Worm (Caenorhabditis elegans) whole organism, L3 larva: ENCODE measurements around the gene Y22D7AL.4.

Experiments used
- R02D3.7 ChIP-seq: fragments of 150-350 bp; optimal IDR thresholded peaks from 2 replicates; lab custom pipeline; 2014; ENCODE audit warnings: missing biosample characterization, missing genetic modification characterization
- ZK546.5 ChIP-seq: sonication (generic microtip); optimal IDR thresholded peaks from 2 replicates; lab custom pipeline; 2017; ENCODE audit warnings: missing biosample characterization, missing genetic modification characterization
- aly-2 ChIP-seq: fragments of 150-350 bp; optimal IDR thresholded peaks from 2 replicates; lab custom pipeline; 2014; ENCODE audit warnings: missing biosample characterization, missing genetic modification characterization
- ceh-16 ChIP-seq: sonication (generic microtip); optimal IDR thresholded peaks from 2 replicates; lab custom pipeline; 2017; ENCODE audit warnings: missing biosample characterization, missing genetic modification characterization
- ceh-28 ChIP-seq: fragments of 150-350 bp; optimal IDR thresholded peaks from 2 replicates; lab custom pipeline; 2014; ENCODE audit warnings: missing biosample characterization, missing genetic modification reagents, missing genetic modification characterization
- ceh-82 ChIP-seq: fragments of 150-350 bp; optimal IDR thresholded peaks from 2 replicates; lab custom pipeline; 2014; ENCODE audit warnings: missing biosample characterization, missing genetic modification characterization
- ceh-9 ChIP-seq: sonication (generic microtip); optimal IDR thresholded peaks from 2 replicates; lab custom pipeline; 2018; ENCODE audit warnings: missing biosample characterization, missing genetic modification characterization
- daf-12 ChIP-seq: fragments of 150-350 bp; optimal IDR thresholded peaks from 2 replicates; lab custom pipeline; 2014; ENCODE audit warnings: missing biosample characterization, missing genetic modification reagents, missing genetic modification characterization
- egl-27 ChIP-seq: sonication (generic microtip); optimal IDR thresholded peaks from 4 replicates; lab custom pipeline; 2017; ENCODE audit warnings: missing biosample characterization, missing genetic modification reagents, missing genetic modification characterization
- egl-5 ChIP-seq: fragments of 150-350 bp; optimal IDR thresholded peaks from 2 replicates; lab custom pipeline; 2017; ENCODE audit warnings: missing biosample characterization, missing genetic modification reagents, missing genetic modification characterization, inconsistent platforms
- elt-2 ChIP-seq: sonication (generic microtip); optimal IDR thresholded peaks from 2 replicates; lab custom pipeline; 2016; ENCODE audit warnings: missing genetic modification reagents, mild to moderate bottlenecking, missing genetic modification characterization, missing compliant biosample characterization
- eor-1 ChIP-seq, 2 experiments: fragments of 150-350 bp; optimal IDR thresholded peaks; 2 replicates each; lab custom pipeline; 2014 to 2018; ENCODE audit warnings: missing biosample characterization in 2 of 2, missing genetic modification characterization in 2 of 2
- fkh-10 ChIP-seq: sonication (generic microtip); optimal IDR thresholded peaks from 2 replicates; lab custom pipeline; 2017; ENCODE audit warnings: missing biosample characterization, missing genetic modification reagents, missing genetic modification characterization
- fkh-2 ChIP-seq: fragments of 150-350 bp; optimal IDR thresholded peaks from 2 replicates; lab custom pipeline; 2014; ENCODE audit warnings: missing biosample characterization, missing genetic modification reagents, missing genetic modification characterization
- fos-1 ChIP-seq: fragments of 150-350 bp; optimal IDR thresholded peaks from 2 replicates; lab custom pipeline; 2014; ENCODE audit warnings: missing biosample characterization, missing genetic modification characterization
- hmg-11 ChIP-seq: sonication (generic microtip); optimal IDR thresholded peaks from 2 replicates; lab custom pipeline; 2016; ENCODE audit warnings: missing genetic modification characterization, missing compliant biosample characterization
- lin-15B ChIP-seq: fragments of 150-350 bp; optimal IDR thresholded peaks from 2 replicates; lab custom pipeline; 2014; ENCODE audit warnings: missing biosample characterization, missing genetic modification characterization
- lin-39 ChIP-seq: fragments of 150-350 bp; optimal IDR thresholded peaks from 2 replicates; lab custom pipeline; 2018; ENCODE audit warnings: missing biosample characterization, missing genetic modification reagents, missing genetic modification characterization
- nfya-1 ChIP-seq: sonication (generic microtip); optimal IDR thresholded peaks from 2 replicates; lab custom pipeline; 2017; ENCODE audit warnings: missing genetic modification characterization, mild to moderate bottlenecking, missing compliant biosample characterization, antibody characterized with exemption, moderate library complexity; ENCODE audit not compliant: insufficient read depth
- nhr-11 ChIP-seq: fragments of 150-350 bp; optimal IDR thresholded peaks from 2 replicates; lab custom pipeline; 2014; ENCODE audit warnings: missing biosample characterization, missing genetic modification characterization
- nhr-12 ChIP-seq: fragments of 150-350 bp; optimal IDR thresholded peaks from 2 replicates; lab custom pipeline; 2014; ENCODE audit warnings: missing biosample characterization, missing genetic modification characterization
- nhr-23 ChIP-seq: fragments of 150-350 bp; optimal IDR thresholded peaks from 2 replicates; lab custom pipeline; 2014; ENCODE audit warnings: missing biosample characterization, missing genetic modification reagents, missing genetic modification characterization
- nhr-237 ChIP-seq: fragments of 150-350 bp; optimal IDR thresholded peaks from 2 replicates; lab custom pipeline; 2014; ENCODE audit warnings: missing biosample characterization, missing genetic modification characterization
- nhr-25 ChIP-seq: sonication (generic microtip); optimal IDR thresholded peaks from 2 replicates; lab custom pipeline; 2017; ENCODE audit warnings: missing biosample characterization, missing genetic modification characterization
- nhr-28 ChIP-seq: fragments of 150-350 bp; optimal IDR thresholded peaks from 2 replicates; lab custom pipeline; 2014; ENCODE audit warnings: missing biosample characterization, missing genetic modification characterization
- nhr-43 ChIP-seq: sonication (generic microtip); optimal IDR thresholded peaks from 2 replicates; lab custom pipeline; 2016; ENCODE audit warnings: mild to moderate bottlenecking, missing genetic modification characterization, missing compliant biosample characterization; ENCODE audit not compliant: poor library complexity, severe bottlenecking
- nhr-67 ChIP-seq: fragments of 150-350 bp; optimal IDR thresholded peaks from 2 replicates; lab custom pipeline; 2014; ENCODE audit warnings: missing biosample characterization, missing genetic modification characterization
- pha-4 ChIP-seq: fragments of 150-350 bp; optimal IDR thresholded peaks from 2 replicates; lab custom pipeline; 2014; ENCODE audit warnings: missing biosample characterization, missing genetic modification reagents, missing genetic modification characterization
- pqm-1 ChIP-seq: fragments of 150-350 bp; optimal IDR thresholded peaks from 2 replicates; lab custom pipeline; 2017; ENCODE audit warnings: missing biosample characterization, missing genetic modification characterization, inconsistent platforms
- skn-1 ChIP-seq: fragments of 150-350 bp; optimal IDR thresholded peaks from 2 replicates; lab custom pipeline; 2014; ENCODE audit warnings: missing biosample characterization, missing genetic modification characterization
- snpc-4 ChIP-seq: fragments of 150-350 bp; optimal IDR thresholded peaks from 2 replicates; lab custom pipeline; 2014; ENCODE audit warnings: missing biosample characterization, missing genetic modification characterization
- tbx-2 ChIP-seq: sonication (generic microtip); optimal IDR thresholded peaks from 2 replicates; lab custom pipeline; 2016; ENCODE audit warnings: mild to moderate bottlenecking, missing genetic modification characterization, missing compliant biosample characterization
- unc-62 ChIP-seq: fragments of 150-350 bp; sonication (generic microtip); optimal IDR thresholded peaks from 4 replicates; lab custom pipeline; 2014; ENCODE audit warnings: missing biosample characterization, missing genetic modification reagents, missing genetic modification characterization
- zag-1 ChIP-seq: fragments of 150-350 bp; optimal IDR thresholded peaks from 2 replicates; lab custom pipeline; 2014; ENCODE audit warnings: missing biosample characterization, missing genetic modification characterization
- ztf-11 ChIP-seq: fragments of 150-350 bp; optimal IDR thresholded peaks from 2 replicates; lab custom pipeline; 2014; ENCODE audit warnings: missing biosample characterization, missing genetic modification characterization
- ztf-4 ChIP-seq: fragments of 150-350 bp; optimal IDR thresholded peaks from 2 replicates; lab custom pipeline; 2014; ENCODE audit warnings: missing biosample characterization, missing genetic modification characterization

Y22D7AL.4 gene

DNA sequence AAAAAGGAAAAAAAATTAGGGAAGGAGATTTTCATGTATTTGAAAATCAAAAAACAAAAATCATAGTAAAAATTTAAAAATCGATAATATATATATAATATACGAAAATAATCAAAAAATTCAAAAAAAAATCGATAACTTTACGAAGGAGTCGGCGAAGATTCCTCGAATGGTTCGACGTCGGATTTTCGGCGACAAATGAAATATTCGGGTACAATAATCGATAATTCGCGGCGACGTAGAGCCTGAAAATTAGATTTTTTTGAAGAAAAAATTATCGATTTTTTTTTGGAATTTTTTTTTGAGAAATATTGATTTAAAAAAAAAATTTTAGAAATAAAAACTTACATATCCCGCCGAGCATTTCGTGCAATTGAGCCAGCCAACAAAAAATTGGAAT is 38.9 kb downstream of the Y22D7AL.4 start:
- TF ChIP-seq nfya-1 (no peak), ceh-28 (tag; lab: Kevin White, UChicago) (peak; percentile 60)

DNA sequence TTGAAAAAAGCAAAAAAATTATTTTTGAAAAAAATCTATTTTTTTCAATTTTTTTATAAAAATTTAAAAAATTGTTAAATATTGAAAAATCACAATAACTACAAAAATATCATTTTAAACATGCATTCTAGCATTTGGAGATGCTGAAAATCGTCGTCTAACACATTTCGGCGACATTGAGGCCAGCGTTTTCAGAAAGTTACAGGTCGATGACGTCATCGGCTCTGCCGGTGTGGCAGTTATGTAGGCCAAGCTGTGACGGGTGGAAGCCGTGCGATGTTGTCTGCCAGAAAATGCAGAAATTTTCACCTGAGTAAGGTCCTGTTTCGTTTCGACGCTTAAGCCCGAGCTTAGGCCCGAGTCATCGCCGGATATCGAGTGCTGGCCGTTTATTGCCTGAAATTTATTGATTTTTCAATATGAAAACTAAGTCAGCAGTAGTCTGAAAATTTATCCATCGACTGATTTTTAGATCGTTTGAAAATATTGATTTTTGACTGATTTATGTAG is 39.4 kb downstream of the Y22D7AL.4 start, which contains the start of gene Y22D7AR.3:
Gene Y22D7AR.3 (minus strand): TSS at position 51 of the 510 bp plus-strand sequence.
- no peak for TF ChIP-seq nhr-12 (tag; lab: Kevin White, UChicago)
- TF ChIP-seq ztf-4 (tag; lab: Kevin White, UChicago) = no peak
- no peak for TF ChIP-seq nhr-23
- TF ChIP-seq nhr-237 (tag; lab: Kevin White, UChicago) = no peak
- no peak for TF ChIP-seq ceh-9 (tag; lab: Kevin White, UChicago)
- TF ChIP-seq egl-5 (tag; lab: Kevin White, UChicago) = no peak
- TF ChIP-seq fkh-2 (tag; lab: Kevin White, UChicago) = no peak
- no peak for TF ChIP-seq skn-1 (tag; lab: Kevin White, UChicago)
- no peak for TF ChIP-seq zag-1
- no peak for TF ChIP-seq pqm-1 (tag; lab: Kevin White, UChicago)
- TF ChIP-seq ztf-11 = no peak
- TF ChIP-seq tbx-2 = no peak
- TF ChIP-seq aly-2 (tag; lab: Kevin White, UChicago) = no peak

DNA sequence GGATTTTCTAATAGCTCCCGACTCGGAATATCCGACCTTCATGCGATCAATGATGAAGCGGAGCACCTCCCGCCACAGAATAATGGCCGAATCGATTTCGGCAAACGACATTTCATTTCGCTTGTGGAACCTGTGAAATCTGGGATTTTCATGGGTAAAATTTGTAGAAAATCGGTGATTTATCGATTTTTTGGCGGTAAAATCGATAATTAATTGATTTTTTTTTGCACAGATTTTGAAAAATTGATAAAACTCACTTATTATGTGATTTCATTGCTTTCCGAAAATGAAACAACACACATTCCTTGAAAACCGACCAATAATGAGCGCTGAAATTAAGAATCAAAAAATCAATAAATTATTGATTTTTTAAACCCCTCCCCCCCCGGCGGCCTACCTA is 40.5 kb downstream of the Y22D7AL.4 start:
- no peak for TF ChIP-seq lin-15B (tag; lab: Kevin White, UChicago)
- TF ChIP-seq pha-4 (tag; lab: Kevin White, UChicago) = no peak
- peak; percentile 76 for TF ChIP-seq ceh-28 (tag; lab: Kevin White, UChicago)
- TF ChIP-seq aly-2 (tag; lab: Kevin White, UChicago) = no peak
- no peak for TF ChIP-seq nhr-28 (tag; lab: Kevin White, UChicago)

DNA sequence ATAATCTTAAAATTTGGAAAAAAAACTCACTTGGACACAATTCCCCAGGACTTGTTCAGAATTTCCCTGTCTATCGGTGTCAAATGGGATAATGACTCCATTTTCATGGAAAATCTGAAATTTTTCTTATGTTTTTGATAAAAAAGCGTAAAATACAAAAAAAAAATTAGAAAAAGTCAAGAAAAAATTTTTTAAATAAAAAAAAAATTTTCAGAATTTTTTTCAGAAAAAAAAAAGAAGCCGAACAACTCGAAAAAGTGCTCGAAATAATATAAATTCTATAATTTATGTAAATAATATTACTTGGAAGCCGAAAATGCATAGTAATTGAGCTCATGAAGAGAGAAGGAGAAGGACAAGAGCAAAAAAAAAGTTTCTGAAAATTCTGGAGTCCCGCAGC is 42.1 kb downstream of the Y22D7AL.4 start, which contains the start of gene glb-30:
Gene glb-30 (minus strand): TSS at position 101 of the 400 bp plus-strand sequence.
- TF ChIP-seq pqm-1 (tag; lab: Kevin White, UChicago) = no peak
- no peak for TF ChIP-seq fkh-10 (GFP tag; lab: Kevin White, UChicago)
- no peak for TF ChIP-seq daf-12 (tag; lab: Kevin White, UChicago)
- TF ChIP-seq ZK546.5 (tag; lab: Kevin White, UChicago) = no peak
- no peak for TF ChIP-seq tbx-2
- no peak for TF ChIP-seq aly-2 (tag; lab: Kevin White, UChicago)
- no peak for TF ChIP-seq nhr-43
- TF ChIP-seq nhr-11 (tag; lab: Kevin White, UChicago) = no peak
- no peak for TF ChIP-seq elt-2 (tag; lab: Kevin White, UChicago)
- no peak for TF ChIP-seq hmg-11 (tag; lab: Kevin White, UChicago)
- no peak for TF ChIP-seq lin-39 (tag; lab: Kevin White, UChicago)
- TF ChIP-seq R02D3.7 (tag; lab: Kevin White, UChicago) = no peak
- TF ChIP-seq ceh-82 (tag; lab: Kevin White, UChicago) = no peak
- TF ChIP-seq unc-62 (GFP tag; lab: Kevin White, UChicago) = no peak
- TF ChIP-seq nhr-25 (tag; lab: Kevin White, UChicago) = no peak
- no peak for TF ChIP-seq egl-27 (tag; lab: Kevin White, UChicago)
- TF ChIP-seq eor-1 (tag; optimal IDR thresholded peaks at IDR 0.05; lab: Kevin White, UChicago) = no peak
- TF ChIP-seq ztf-11 = no peak
- TF ChIP-seq, all 47 proteins: peak for 0

DNA sequence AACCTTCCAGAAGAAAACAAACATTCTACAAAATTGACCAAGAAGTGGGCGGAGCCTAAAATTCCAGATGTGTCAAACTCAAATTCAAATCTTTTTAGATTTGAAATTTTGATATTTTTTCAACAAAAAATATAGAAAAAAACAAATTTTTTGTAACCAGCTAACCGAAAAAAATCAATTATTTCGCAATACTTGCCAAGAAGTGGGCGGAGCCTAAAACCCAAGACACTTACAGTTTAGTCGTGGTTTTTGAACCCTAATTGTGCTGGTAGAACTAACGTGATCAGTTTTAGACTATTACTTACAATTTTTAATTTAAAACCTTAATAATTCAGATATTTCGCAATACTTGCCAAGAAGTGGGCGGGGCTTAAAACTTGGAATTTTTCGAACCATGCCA is 46.9 kb downstream of the Y22D7AL.4 start:
- TF ChIP-seq fkh-2 (tag; lab: Kevin White, UChicago) (no peak), nhr-43 (no peak), fos-1 (tag; lab: Kevin White, UChicago) (no peak), daf-12 (tag; lab: Kevin White, UChicago) (no peak), fkh-10 (GFP tag; lab: Kevin White, UChicago) (no peak), egl-5 (tag; lab: Kevin White, UChicago) (no peak), ceh-16 (tag; lab: Kevin White, UChicago) (no peak), nhr-237 (tag; lab: Kevin White, UChicago) (no peak), ztf-11 (no peak), snpc-4 (tag; lab: Kevin White, UChicago) (no peak), egl-27 (tag; lab: Kevin White, UChicago) (no peak), elt-2 (tag; lab: Kevin White, UChicago) (no peak), ztf-4 (tag; lab: Kevin White, UChicago) (no peak), nhr-67 (tag; lab: Kevin White, UChicago) (no peak)
